Worm (Caenorhabditis elegans) whole organism, L3 larva: Measurements from ENCODE around the gene F47B8.8.

ENCODE experiments used
- R02D3.7 ChIP-seq: fragments of 150-350 bp; optimal IDR thresholded peaks from 2 replicates; lab custom pipeline; 2014; ENCODE audit warnings: missing biosample characterization, missing genetic modification characterization
- ZK546.5 ChIP-seq: sonication (generic microtip); optimal IDR thresholded peaks from 2 replicates; lab custom pipeline; 2017; ENCODE audit warnings: missing biosample characterization, missing genetic modification characterization
- aly-2 ChIP-seq: fragments of 150-350 bp; optimal IDR thresholded peaks from 2 replicates; lab custom pipeline; 2014; ENCODE audit warnings: missing biosample characterization, missing genetic modification characterization
- ama-1 ChIP-seq: fragments of 150-350 bp; optimal IDR thresholded peaks from 2 replicates; lab custom pipeline; 2018
- ceh-16 ChIP-seq: sonication (generic microtip); optimal IDR thresholded peaks from 2 replicates; lab custom pipeline; 2017; ENCODE audit warnings: missing biosample characterization, missing genetic modification characterization
- ceh-28 ChIP-seq: fragments of 150-350 bp; optimal IDR thresholded peaks from 2 replicates; lab custom pipeline; 2014; ENCODE audit warnings: missing biosample characterization, missing genetic modification reagents, missing genetic modification characterization
- ceh-82 ChIP-seq: fragments of 150-350 bp; optimal IDR thresholded peaks from 2 replicates; lab custom pipeline; 2014; ENCODE audit warnings: missing biosample characterization, missing genetic modification characterization
- ceh-9 ChIP-seq: sonication (generic microtip); optimal IDR thresholded peaks from 2 replicates; lab custom pipeline; 2018; ENCODE audit warnings: missing biosample characterization, missing genetic modification characterization
- daf-12 ChIP-seq: fragments of 150-350 bp; optimal IDR thresholded peaks from 2 replicates; lab custom pipeline; 2014; ENCODE audit warnings: missing biosample characterization, missing genetic modification reagents, missing genetic modification characterization
- egl-27 ChIP-seq: sonication (generic microtip); optimal IDR thresholded peaks from 4 replicates; lab custom pipeline; 2017; ENCODE audit warnings: missing biosample characterization, missing genetic modification reagents, missing genetic modification characterization
- egl-5 ChIP-seq: fragments of 150-350 bp; optimal IDR thresholded peaks from 2 replicates; lab custom pipeline; 2017; ENCODE audit warnings: missing biosample characterization, missing genetic modification reagents, missing genetic modification characterization, inconsistent platforms
- elt-1 ChIP-seq: fragments of 150-350 bp; optimal IDR thresholded peaks from 2 replicates; lab custom pipeline; 2014; ENCODE audit warnings: missing biosample characterization, missing genetic modification characterization
- elt-2 ChIP-seq: sonication (generic microtip); optimal IDR thresholded peaks from 2 replicates; lab custom pipeline; 2016; ENCODE audit warnings: missing genetic modification reagents, mild to moderate bottlenecking, missing genetic modification characterization, missing compliant biosample characterization
- elt-3 ChIP-seq, 3 experiments: fragments of 150-350 bp in 1 of 3; sonication (generic microtip) in 2 of 3; optimal IDR thresholded peaks; 2 replicates in 2 of 3; 4 replicates in 1 of 3; lab custom pipeline; 2014 to 2017; ENCODE audit warnings: missing biosample characterization in 3 of 3, missing genetic modification characterization in 3 of 3
- eor-1 ChIP-seq, 2 experiments: fragments of 150-350 bp; optimal IDR thresholded peaks; 2 replicates each; lab custom pipeline; 2014 to 2018; ENCODE audit warnings: missing biosample characterization in 2 of 2, missing genetic modification characterization in 2 of 2
- fkh-10 ChIP-seq: sonication (generic microtip); optimal IDR thresholded peaks from 2 replicates; lab custom pipeline; 2017; ENCODE audit warnings: missing biosample characterization, missing genetic modification reagents, missing genetic modification characterization
- fkh-2 ChIP-seq: fragments of 150-350 bp; optimal IDR thresholded peaks from 2 replicates; lab custom pipeline; 2014; ENCODE audit warnings: missing biosample characterization, missing genetic modification reagents, missing genetic modification characterization
- fos-1 ChIP-seq: fragments of 150-350 bp; optimal IDR thresholded peaks from 2 replicates; lab custom pipeline; 2014; ENCODE audit warnings: missing biosample characterization, missing genetic modification characterization
- hmg-11 ChIP-seq: sonication (generic microtip); optimal IDR thresholded peaks from 2 replicates; lab custom pipeline; 2016; ENCODE audit warnings: missing genetic modification characterization, missing compliant biosample characterization
- jun-1 ChIP-seq: fragments of 150-350 bp; optimal IDR thresholded peaks from 2 replicates; lab custom pipeline; 2014; ENCODE audit warnings: missing biosample characterization, missing genetic modification reagents, missing genetic modification characterization
- lin-15B ChIP-seq: fragments of 150-350 bp; optimal IDR thresholded peaks from 2 replicates; lab custom pipeline; 2014; ENCODE audit warnings: missing biosample characterization, missing genetic modification characterization
- lin-39 ChIP-seq: fragments of 150-350 bp; optimal IDR thresholded peaks from 2 replicates; lab custom pipeline; 2018; ENCODE audit warnings: missing biosample characterization, missing genetic modification reagents, missing genetic modification characterization
- lsy-12 ChIP-seq: sonication (generic microtip); optimal IDR thresholded peaks from 2 replicates; lab custom pipeline; 2016; ENCODE audit warnings: mild to moderate bottlenecking, missing genetic modification characterization, missing compliant biosample characterization
- mdl-1 ChIP-seq: fragments of 150-350 bp; optimal IDR thresholded peaks from 2 replicates; lab custom pipeline; 2014; ENCODE audit warnings: missing biosample characterization, missing genetic modification characterization
- mml-1 ChIP-seq: fragments of 150-350 bp; sonication (generic microtip); optimal IDR thresholded peaks from 3 replicates; lab custom pipeline; 2014; ENCODE audit warnings: missing biosample characterization, missing genetic modification characterization
- nfya-1 ChIP-seq: sonication (generic microtip); optimal IDR thresholded peaks from 2 replicates; lab custom pipeline; 2017; ENCODE audit warnings: missing genetic modification characterization, mild to moderate bottlenecking, missing compliant biosample characterization, antibody characterized with exemption, moderate library complexity; ENCODE audit not compliant: insufficient read depth
- nhr-11 ChIP-seq: fragments of 150-350 bp; optimal IDR thresholded peaks from 2 replicates; lab custom pipeline; 2014; ENCODE audit warnings: missing biosample characterization, missing genetic modification characterization
- nhr-12 ChIP-seq: fragments of 150-350 bp; optimal IDR thresholded peaks from 2 replicates; lab custom pipeline; 2014; ENCODE audit warnings: missing biosample characterization, missing genetic modification characterization
- nhr-23 ChIP-seq: fragments of 150-350 bp; optimal IDR thresholded peaks from 2 replicates; lab custom pipeline; 2014; ENCODE audit warnings: missing biosample characterization, missing genetic modification reagents, missing genetic modification characterization
- nhr-237 ChIP-seq: fragments of 150-350 bp; optimal IDR thresholded peaks from 2 replicates; lab custom pipeline; 2014; ENCODE audit warnings: missing biosample characterization, missing genetic modification characterization
- nhr-25 ChIP-seq: sonication (generic microtip); optimal IDR thresholded peaks from 2 replicates; lab custom pipeline; 2017; ENCODE audit warnings: missing biosample characterization, missing genetic modification characterization
- nhr-28 ChIP-seq: fragments of 150-350 bp; optimal IDR thresholded peaks from 2 replicates; lab custom pipeline; 2014; ENCODE audit warnings: missing biosample characterization, missing genetic modification characterization
- nhr-43 ChIP-seq: sonication (generic microtip); optimal IDR thresholded peaks from 2 replicates; lab custom pipeline; 2016; ENCODE audit warnings: mild to moderate bottlenecking, missing genetic modification characterization, missing compliant biosample characterization; ENCODE audit not compliant: poor library complexity, severe bottlenecking
- nhr-67 ChIP-seq: fragments of 150-350 bp; optimal IDR thresholded peaks from 2 replicates; lab custom pipeline; 2014; ENCODE audit warnings: missing biosample characterization, missing genetic modification characterization
- nhr-76 ChIP-seq: fragments of 150-350 bp; sonication (generic microtip); optimal IDR thresholded peaks from 5 replicates; lab custom pipeline; 2014; ENCODE audit warnings: missing biosample characterization, missing genetic modification characterization
- nhr-77 ChIP-seq: fragments of 150-350 bp; optimal IDR thresholded peaks from 2 replicates; lab custom pipeline; 2014; ENCODE audit warnings: missing biosample characterization, missing genetic modification characterization
- pha-4 ChIP-seq: fragments of 150-350 bp; optimal IDR thresholded peaks from 2 replicates; lab custom pipeline; 2014; ENCODE audit warnings: missing biosample characterization, missing genetic modification reagents, missing genetic modification characterization
- pqm-1 ChIP-seq: fragments of 150-350 bp; optimal IDR thresholded peaks from 2 replicates; lab custom pipeline; 2017; ENCODE audit warnings: missing biosample characterization, missing genetic modification characterization, inconsistent platforms
- sea-2 ChIP-seq: fragments of 150-350 bp; sonication (generic microtip); optimal IDR thresholded peaks from 4 replicates; lab custom pipeline; 2014; ENCODE audit warnings: missing biosample characterization, missing genetic modification reagents, missing genetic modification characterization
- skn-1 ChIP-seq: fragments of 150-350 bp; optimal IDR thresholded peaks from 2 replicates; lab custom pipeline; 2014; ENCODE audit warnings: missing biosample characterization, missing genetic modification characterization
- snpc-4 ChIP-seq: fragments of 150-350 bp; optimal IDR thresholded peaks from 2 replicates; lab custom pipeline; 2014; ENCODE audit warnings: missing biosample characterization, missing genetic modification characterization
- tbx-2 ChIP-seq: sonication (generic microtip); optimal IDR thresholded peaks from 2 replicates; lab custom pipeline; 2016; ENCODE audit warnings: mild to moderate bottlenecking, missing genetic modification characterization, missing compliant biosample characterization
- unc-39 ChIP-seq: sonication (generic microtip); optimal IDR thresholded peaks from 4 replicates; lab custom pipeline; 2017; ENCODE audit warnings: missing biosample characterization, missing genetic modification characterization
- unc-62 ChIP-seq: fragments of 150-350 bp; sonication (generic microtip); optimal IDR thresholded peaks from 4 replicates; lab custom pipeline; 2014; ENCODE audit warnings: missing biosample characterization, missing genetic modification reagents, missing genetic modification characterization
- zag-1 ChIP-seq: fragments of 150-350 bp; optimal IDR thresholded peaks from 2 replicates; lab custom pipeline; 2014; ENCODE audit warnings: missing biosample characterization, missing genetic modification characterization
- ztf-11 ChIP-seq: fragments of 150-350 bp; optimal IDR thresholded peaks from 2 replicates; lab custom pipeline; 2014; ENCODE audit warnings: missing biosample characterization, missing genetic modification characterization
- ztf-4 ChIP-seq: fragments of 150-350 bp; optimal IDR thresholded peaks from 2 replicates; lab custom pipeline; 2014; ENCODE audit warnings: missing biosample characterization, missing genetic modification characterization

F47B8.8 gene

ce11 chrV:14350498-14350897, 19.0 kb downstream of the F47B8.8 start:
- TF ChIP-seq ceh-9 (no peak), ZK546.5 (tag; lab: Kevin White, UChicago) (no peak), egl-5 (tag; lab: Kevin White, UChicago) (no peak), ceh-82 (tag; lab: Kevin White, UChicago) (no peak), nhr-25 (tag; lab: Kevin White, UChicago) (no peak), R02D3.7 (tag; lab: Kevin White, UChicago) (no peak), nhr-237 (tag; lab: Kevin White, UChicago) (no peak), ceh-16 (tag; lab: Kevin White, UChicago) (no peak)

ce11 chrV:14350949-14351348, 19.4 kb downstream of the F47B8.8 start:
- no peak for TF ChIP-seq nhr-237 (tag; lab: Kevin White, UChicago)
- peak; percentile 94 for TF ChIP-seq lin-39 (tag; lab: Kevin White, UChicago)
- peak; percentile 86 for TF ChIP-seq nhr-25 (tag; lab: Kevin White, UChicago)
- no peak for TF ChIP-seq daf-12 (tag; lab: Kevin White, UChicago)
- no peak for TF ChIP-seq fos-1
- no peak for TF ChIP-seq sea-2 (GFP tag; lab: Kevin White, UChicago)
- TF ChIP-seq elt-1 (tag; lab: Kevin White, UChicago): no peak
- TF ChIP-seq nhr-67: no peak
- peak; percentile 82 for TF ChIP-seq elt-2 (tag; lab: Kevin White, UChicago)
- peak; percentile 76 for TF ChIP-seq lsy-12 (tag; lab: Kevin White, UChicago)
- no peak for TF ChIP-seq ceh-28
- peak; percentile 46 for TF ChIP-seq nhr-43 (tag; lab: Kevin White, UChicago)
- no peak for TF ChIP-seq nhr-28 (tag; lab: Kevin White, UChicago)
- TF ChIP-seq ZK546.5 (tag; lab: Kevin White, UChicago): no peak
- peak; percentile 89 for TF ChIP-seq snpc-4
- peak; percentile 10 for TF ChIP-seq fkh-10
- no peak for TF ChIP-seq egl-27 (tag; lab: Kevin White, UChicago)
- TF ChIP-seq nhr-12 (tag; lab: Kevin White, UChicago): no peak
- TF ChIP-seq mml-1: no peak
- TF ChIP-seq elt-3 (tag; optimal IDR thresholded peaks at IDR 0.05; lab: Kevin White, UChicago): peak in 1 of 3 experiments; percentile 11
- TF ChIP-seq ama-1 (lab: Kevin White, UChicago): peak; percentile 50
- TF ChIP-seq nfya-1 (tag; lab: Kevin White, UChicago): peak; percentile 87
- TF ChIP-seq ztf-11: no peak
- TF ChIP-seq mdl-1 (tag; lab: Kevin White, UChicago): no peak
- TF ChIP-seq ceh-9: no peak
- TF ChIP-seq pqm-1: peak; percentile 26
- TF ChIP-seq unc-39 (tag; lab: Kevin White, UChicago): no peak
- no peak for TF ChIP-seq ceh-82 (tag; lab: Kevin White, UChicago)
- no peak for TF ChIP-seq eor-1 (tag; optimal IDR thresholded peaks at IDR 0.05; lab: Kevin White, UChicago)
- no peak for TF ChIP-seq fkh-2 (tag; lab: Kevin White, UChicago)
- TF ChIP-seq nhr-76 (tag; lab: Kevin White, UChicago): no peak
- no peak for TF ChIP-seq R02D3.7 (tag; lab: Kevin White, UChicago)
- peak; percentile 92 for TF ChIP-seq hmg-11 (tag; lab: Kevin White, UChicago)
- TF ChIP-seq unc-62 (GFP tag; lab: Kevin White, UChicago): no peak
- TF ChIP-seq ztf-4 (tag; lab: Kevin White, UChicago): no peak
- no peak for TF ChIP-seq egl-5 (tag; lab: Kevin White, UChicago)
- TF ChIP-seq nhr-77: no peak
- peak; percentile 74 for TF ChIP-seq nhr-23 (tag; lab: Kevin White, UChicago)
- TF ChIP-seq lin-15B: peak; percentile 96
- peak; percentile 25 for TF ChIP-seq ceh-16 (tag; lab: Kevin White, UChicago)
- no peak for TF ChIP-seq aly-2
- no peak for TF ChIP-seq nhr-11 (tag; lab: Kevin White, UChicago)
- TF ChIP-seq jun-1: peak; percentile 60
- TF ChIP-seq skn-1 (tag; lab: Kevin White, UChicago): peak; percentile 64
- no peak for TF ChIP-seq zag-1
- TF ChIP-seq tbx-2: peak; percentile 19
- peak; percentile 68 for TF ChIP-seq pha-4 (tag; lab: Kevin White, UChicago)
